Fruit fly (Drosophila melanogaster): ENCODE measurements around the gene msi.

The msi gene

DNA sequence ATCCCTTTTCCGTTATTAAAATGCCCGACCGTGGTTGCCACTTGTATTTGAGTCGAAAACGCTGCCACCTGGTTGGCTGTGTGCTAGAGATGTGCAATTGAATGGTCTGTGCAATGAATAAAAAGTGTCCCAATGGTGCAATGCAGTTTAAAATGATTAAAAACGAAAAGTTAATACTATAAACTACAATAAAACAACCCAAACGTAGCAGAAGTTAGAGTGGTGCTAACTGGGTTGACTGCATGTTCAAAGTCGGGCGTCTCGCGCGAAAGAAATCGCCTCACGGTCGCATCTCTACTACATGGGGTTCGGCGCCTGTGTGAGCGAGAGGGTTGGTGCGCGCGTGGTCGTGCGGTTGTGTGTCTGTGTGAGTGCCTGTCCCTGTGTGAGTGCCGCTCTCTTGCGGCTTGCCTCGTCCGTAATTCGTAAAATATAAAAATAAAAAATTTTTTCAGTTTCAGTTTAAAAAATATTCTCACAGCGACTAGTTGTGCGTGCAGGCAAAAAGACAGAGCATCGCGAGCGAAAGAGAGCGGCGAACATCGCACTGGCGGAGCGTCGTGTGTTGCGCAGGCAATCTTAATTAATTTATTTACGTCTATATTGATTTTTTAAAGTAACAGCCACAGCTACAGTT lies 131.1 kb downstream of the msi start:
- TF ChIP-seq ATbp (GFP tag; optimal IDR thresholded peaks at IDR 0.05), result peak; percentile 73
- TF ChIP-seq dmrt11E (tag; optimal IDR thresholded peaks at IDR 0.05), result peak; percentile 89
- TF ChIP-seq CG12104 (GFP tag; optimal IDR thresholded peaks at IDR 0.05), result peak; percentile 88
- TF ChIP-seq Hand (GFP tag; optimal IDR thresholded peaks at IDR 0.05), result peak; percentile 85
- peak; percentile 98 for TF ChIP-seq mam (GFP tag; optimal IDR thresholded peaks at IDR 0.05)
- peak; percentile 95 for TF ChIP-seq E2f2 (GFP tag; IDR thresholded peaks at IDR 0.05)
- TF ChIP-seq CG32767 (GFP tag; IDR thresholded peaks at IDR 0.05), result peak; percentile 83
- peak; percentile 45 for TF ChIP-seq pfk (GFP tag; optimal IDR thresholded peaks at IDR 0.05)
- peak; percentile 97 for TF ChIP-seq CG30403 (GFP tag; optimal IDR thresholded peaks at IDR 0.05)
- TF ChIP-seq scrt (GFP tag; optimal IDR thresholded peaks at IDR 0.05), result peak; percentile 80
- peak; percentile 90 for TF ChIP-seq CG1233 (GFP tag; optimal IDR thresholded peaks at IDR 0.05)
- TF ChIP-seq Gug (GFP tag; IDR thresholded peaks at IDR 0.05), result peak; percentile 96
- TF ChIP-seq CG4424 (GFP tag; optimal IDR thresholded peaks at IDR 0.05), result peak; percentile 88
- peak; percentile 88 for TF ChIP-seq CG15269 (tag; optimal IDR thresholded peaks at IDR 0.05)
- peak; percentile 68; the same call in 1 of the 3 replicates for TF ChIP-seq CG6791 (GFP tag; IDR thresholded peaks at IDR 0.05; ENCODE audit: partially characterized antibody)
- peak; percentile 93 for TF ChIP-seq NK7.1 (GFP tag; optimal IDR thresholded peaks at IDR 0.05)
- TF ChIP-seq CG6683 (GFP tag; optimal IDR thresholded peaks at IDR 0.05), result peak; percentile 88
- peak; percentile 86 for TF ChIP-seq gcm (GFP tag; optimal IDR thresholded peaks at IDR 0.05)
- TF ChIP-seq btn (GFP tag; optimal IDR thresholded peaks at IDR 0.05), result peak; percentile 83
- TF ChIP-seq trem (tag; optimal IDR thresholded peaks at IDR 0.05), result peak; percentile 94
- peak; percentile 69; the same call in 1 of the 2 replicates for TF ChIP-seq Doc2 (GFP tag; IDR thresholded peaks at IDR 0.05)
- TF ChIP-seq crc (GFP tag; optimal IDR thresholded peaks at IDR 0.05), result peak; percentile 87
- peak; percentile 87 for TF ChIP-seq NC2α (GFP tag; optimal IDR thresholded peaks at IDR 0.05)
- TF ChIP-seq B-H2 (GFP tag; optimal IDR thresholded peaks at IDR 0.05), result peak; percentile 90
- peak; percentile 98 for TF ChIP-seq Ets97D (GFP tag; optimal IDR thresholded peaks at IDR 0.05)
- peak; percentile 94 for TF ChIP-seq gem (tag; optimal IDR thresholded peaks at IDR 0.05)
- TF ChIP-seq lab (GFP tag; optimal IDR thresholded peaks at IDR 0.05), result peak; percentile 95
- TF ChIP-seq Stat92E (GFP tag; optimal IDR thresholded peaks at IDR 0.05), result peak in 1 of 3 experiments; percentile 89
- TF ChIP-seq CG10565 (GFP tag; optimal IDR thresholded peaks at IDR 0.05), result peak; percentile 49
- TF ChIP-seq Hr51 (GFP tag; optimal IDR thresholded peaks at IDR 0.05), result peak; percentile 87 to 97
- peak; percentile 74 for TF ChIP-seq CG12071 (GFP tag; optimal IDR thresholded peaks at IDR 0.05)
- peak; percentile 92 for TF ChIP-seq CG34376 (GFP tag; optimal IDR thresholded peaks at IDR 0.05)
- peak; percentile 65 for TF ChIP-seq salm (tag; optimal IDR thresholded peaks at IDR 0.05)
- peak; percentile 96 for TF ChIP-seq Dad (GFP tag; optimal IDR thresholded peaks at IDR 0.05)
- peak; percentile 98 for TF ChIP-seq HmgD (GFP tag; optimal IDR thresholded peaks at IDR 0.05)
- no peak for TF ChIP-seq pita (GFP tag; optimal IDR thresholded peaks at IDR 0.05)
- TF ChIP-seq Side (GFP tag; optimal IDR thresholded peaks at IDR 0.05), result peak; percentile 96
- peak; percentile 72 for TF ChIP-seq CG8281 (tag; optimal IDR thresholded peaks at IDR 0.05)
- peak; percentile 70 for TF ChIP-seq CG10431 (GFP tag; optimal IDR thresholded peaks at IDR 0.05)
- peak; percentile 91 for TF ChIP-seq CG2678 (tag; optimal IDR thresholded peaks at IDR 0.05)
- TF ChIP-seq Scr (GFP tag; IDR thresholded peaks at IDR 0.05; ENCODE audit: partially characterized antibody), result peak; percentile 96
- peak; percentile 77; the same call in 2 of the 3 replicates for TF ChIP-seq C15 (GFP tag; IDR thresholded peaks at IDR 0.05)
- TF ChIP-seq Lpt (GFP tag; optimal IDR thresholded peaks at IDR 0.05), result no peak
- peak; percentile 91 for TF ChIP-seq CG7556 (GFP tag; optimal IDR thresholded peaks at IDR 0.05)
- TF ChIP-seq CG17361 (GFP tag; IDR thresholded peaks at IDR 0.05), result peak; percentile 92
- TF ChIP-seq vfl (GFP tag; optimal IDR thresholded peaks at IDR 0.05), result peak; percentile 95
- TF ChIP-seq CG3838 (GFP tag; optimal IDR thresholded peaks at IDR 0.05), result peak; percentile 81
- TF ChIP-seq CG10979 (tag; optimal IDR thresholded peaks at IDR 0.05), result peak; percentile 87
